Fruit fly (Drosophila melanogaster): ENCODE results near the gene kuk.

The kuk gene

dm6 chr3R:17115668-17116067, 35.6 kb downstream of the kuk start (continued):
- TF ChIP-seq tup (GFP tag; optimal IDR thresholded peaks at IDR 0.05) (no peak), CG8290 (GFP tag; optimal IDR thresholded peaks at IDR 0.05) (no peak), CG8290 (tag; optimal IDR thresholded peaks at IDR 0.05) (no peak), cad (GFP tag; optimal IDR thresholded peaks at IDR 0.05) (no peak), ro (GFP tag; IDR thresholded peaks at IDR 0.05) (no peak), H15 (GFP tag; IDR thresholded peaks at IDR 0.05) (no peak), Optix (GFP tag; IDR thresholded peaks at IDR 0.05) (no peak), CG4854 (GFP tag; optimal IDR thresholded peaks at IDR 0.05) (no peak), NC2β (GFP tag; optimal IDR thresholded peaks at IDR 0.05) (no peak), Rx (GFP tag; IDR thresholded peaks at IDR 0.05) (no peak), Bgb (GFP tag; IDR thresholded peaks at IDR 0.05; ENCODE audit: partially characterized antibody) (no peak), danr (GFP tag; IDR thresholded peaks at IDR 0.05) (no peak), pnt (GFP tag; optimal IDR thresholded peaks at IDR 0.05) (no peak), CG18764 (GFP tag; optimal IDR thresholded peaks at IDR 0.05) (no peak), CG11504 (tag; optimal IDR thresholded peaks at IDR 0.05) (no peak), br (optimal IDR thresholded peaks at IDR 0.05) (no peak), Asciz (GFP tag; optimal IDR thresholded peaks at IDR 0.05) (peak; percentile 50), inv (GFP tag; IDR thresholded peaks at IDR 0.05; ENCODE audit: partially characterized antibody) (no peak), ash1 (GFP tag; optimal IDR thresholded peaks at IDR 0.05) (no peak), CG30020 (tag; optimal IDR thresholded peaks at IDR 0.05) (no peak), Mad (GFP tag; optimal IDR thresholded peaks at IDR 0.05) (no peak), ase (GFP tag; IDR thresholded peaks at IDR 0.05) (no peak), CG4730 (GFP tag; IDR thresholded peaks at IDR 0.05) (no peak), CG3838 (GFP tag; optimal IDR thresholded peaks at IDR 0.05) (no peak), ttk (GFP tag; IDR thresholded peaks at IDR 0.05) (no peak), CG34224 (GFP tag; IDR thresholded peaks at IDR 0.05; ENCODE audit: partially characterized antibody) (no peak), CG3163 (GFP tag; optimal IDR thresholded peaks at IDR 0.05) (no peak), Mes4 (GFP tag; optimal IDR thresholded peaks at IDR 0.05) (no peak), bigmax (GFP tag; optimal IDR thresholded peaks at IDR 0.05) (no peak), jigr1 (GFP tag; IDR thresholded peaks at IDR 0.05) (no peak), CG2678 (tag; optimal IDR thresholded peaks at IDR 0.05) (peak; percentile 64), TFAM (GFP tag; optimal IDR thresholded peaks at IDR 0.05) (no peak), CG17328 (GFP tag; IDR thresholded peaks at IDR 0.05) (no peak), CG11695 (GFP tag; IDR thresholded peaks at IDR 0.05) (peak; percentile 15; the same call in 1 of the 3 replicates), CG8089 (GFP tag; optimal IDR thresholded peaks at IDR 0.05) (no peak), fd64A (GFP tag; optimal IDR thresholded peaks at IDR 0.05) (no peak), Scr (GFP tag; IDR thresholded peaks at IDR 0.05; ENCODE audit: partially characterized antibody) (no peak), Drgx (GFP tag; IDR thresholded peaks at IDR 0.05) (no peak), CG10979 (tag; optimal IDR thresholded peaks at IDR 0.05) (no peak), CG15011 (GFP tag; optimal IDR thresholded peaks at IDR 0.05) (peak; percentile 34), CG15073 (GFP tag; optimal IDR thresholded peaks at IDR 0.05) (no peak), en (GFP tag; optimal IDR thresholded peaks at IDR 0.05) (no peak), CG13287 (GFP tag; IDR thresholded peaks at IDR 0.05; ENCODE audit: partially characterized antibody) (no peak), Trl (optimal IDR thresholded peaks at IDR 0.05) (no peak), Trl (GFP tag; optimal IDR thresholded peaks at IDR 0.05) (no peak), gsb (GFP tag; IDR thresholded peaks at IDR 0.05) (no peak), CG6765 (GFP tag; optimal IDR thresholded peaks at IDR 0.05) (peak; percentile 27), jing (GFP tag; optimal IDR thresholded peaks at IDR 0.05) (no peak), CG7987 (GFP tag; optimal IDR thresholded peaks at IDR 0.05) (peak; percentile 4), stwl (tag; optimal IDR thresholded peaks at IDR 0.05) (no peak), Dad (GFP tag; optimal IDR thresholded peaks at IDR 0.05) (no peak), Ravus (GFP tag; IDR thresholded peaks at IDR 0.05) (no peak), fd3F (GFP tag; optimal IDR thresholded peaks at IDR 0.05) (no peak), CG10366 (GFP tag; IDR thresholded peaks at IDR 0.05) (no peak)

Measured in whole organism, embryonic.